Fruit fly (Drosophila melanogaster) whole organism, embryonic: ENCODE measurements around the gene CG31809.

Experiments used
- Bdp1 ChIP-seq: fragments of 200-800 bp; sonication (Bioruptor generic); optimal IDR thresholded peaks from 3 replicates; lab custom pipeline; 2016; ENCODE audit warnings: missing biosample characterization, missing genetic modification characterization
- CG10274 ChIP-seq: fragments of 200-800 bp; sonication (Bioruptor generic); optimal IDR thresholded peaks from 3 replicates; lab custom pipeline; 2017; ENCODE audit warnings: missing biosample characterization, mild to moderate bottlenecking, missing genetic modification characterization
- CG10462 ChIP-seq: fragments of 200-800 bp; sonication (Bioruptor generic); optimal IDR thresholded peaks from 2 replicates; lab custom pipeline; 2016; ENCODE audit warnings: missing biosample characterization, missing genetic modification characterization
- CG12155 ChIP-seq: fragments of 200-800 bp; sonication (Bioruptor generic); optimal IDR thresholded peaks from 3 replicates; lab custom pipeline; 2016; ENCODE audit warnings: missing biosample characterization, missing genetic modification characterization
- CG12219 ChIP-seq: fragments of 200-800 bp; sonication (Bioruptor generic); optimal IDR thresholded peaks from 3 replicates; lab custom pipeline; 2018; ENCODE audit warnings: missing biosample characterization, mild to moderate bottlenecking, missing genetic modification characterization
- CG13775 ChIP-seq: fragments of 200-800 bp; sonication (Bioruptor generic); optimal IDR thresholded peaks from 3 replicates; lab custom pipeline; 2017; ENCODE audit warnings: missing biosample characterization, mild to moderate bottlenecking, missing genetic modification characterization
- CG16813 ChIP-seq: fragments of 200-800 bp; sonication (Bioruptor generic); IDR thresholded peaks from 3 replicates; pipeline ENCODE4 v1.3.6; 2022; ENCODE audit warnings: missing biosample characterization, missing genetic modification characterization; ENCODE audit not compliant: partially characterized antibody
- CG2199 ChIP-seq: fragments of 200-800 bp; sonication (Bioruptor generic); IDR thresholded peaks from 3 replicates; pipeline ENCODE4 v1.3.6; 2022; ENCODE audit warnings: missing biosample characterization, missing genetic modification characterization
- CG31441 ChIP-seq: fragments of 200-800 bp; sonication (Bioruptor generic); IDR thresholded peaks from 2 replicates; pipeline ENCODE4 v1.3.6; 2022; ENCODE audit warnings: missing biosample characterization, missing genetic modification characterization
- CG3163 ChIP-seq: fragments of 200-800 bp; sonication (Bioruptor generic); optimal IDR thresholded peaks from 3 replicates; lab custom pipeline; 2016; ENCODE audit warnings: missing biosample characterization, missing genetic modification characterization
- CG33557 ChIP-seq: fragments of 200-800 bp; sonication (Bioruptor generic); optimal IDR thresholded peaks from 2 replicates; lab custom pipeline; 2019; ENCODE audit warnings: missing biosample characterization, mild to moderate bottlenecking, missing genetic modification characterization, moderate library complexity
- CG34224 ChIP-seq: fragments of 200-800 bp; sonication (Bioruptor generic); IDR thresholded peaks from 3 replicates; pipeline ENCODE4 v1.3.6; 2022; ENCODE audit warnings: missing biosample characterization, missing genetic modification characterization; ENCODE audit not compliant: partially characterized antibody
- CG42726 ChIP-seq: fragments of 200-800 bp; sonication (Bioruptor generic); IDR thresholded peaks from 2 replicates; pipeline ENCODE4 v1.3.6; 2022; ENCODE audit warnings: missing biosample characterization, missing genetic modification characterization; ENCODE audit not compliant: partially characterized antibody
- CG4617 ChIP-seq: fragments of 200-800 bp; sonication (Bioruptor generic); optimal IDR thresholded peaks from 3 replicates; lab custom pipeline; 2016; ENCODE audit warnings: missing biosample characterization, missing genetic modification characterization, borderline replicate concordance
- CG7786 ChIP-seq: fragments of 200-800 bp; sonication (Bioruptor generic); optimal IDR thresholded peaks from 2 replicates; lab custom pipeline; 2016; ENCODE audit warnings: missing biosample characterization, missing genetic modification characterization
- CG7839 ChIP-seq: fragments of 200-800 bp; sonication (Bioruptor generic); optimal IDR thresholded peaks from 3 replicates; lab custom pipeline; 2018; ENCODE audit warnings: missing biosample characterization, mild to moderate bottlenecking, missing genetic modification characterization, moderate library complexity
- CG9215 ChIP-seq: fragments of 200-800 bp; sonication (Bioruptor generic); IDR thresholded peaks from 2 replicates; pipeline ENCODE4 v1.3.6; 2022; ENCODE audit warnings: missing biosample characterization, missing genetic modification characterization
- CG9727 ChIP-seq: fragments of 200-800 bp; sonication (Bioruptor generic); optimal IDR thresholded peaks from 3 replicates; lab custom pipeline; 2017; ENCODE audit warnings: missing biosample characterization, mild to moderate bottlenecking, missing genetic modification characterization
- CkIIα-i1 ChIP-seq: fragments of 200-800 bp; sonication (Bioruptor generic); IDR thresholded peaks from 2 replicates; pipeline ENCODE4 v1.3.6; 2022; ENCODE audit warnings: missing biosample characterization, missing genetic modification characterization
- CoRest ChIP-seq: fragments of 200-800 bp; sonication (Bioruptor generic); optimal IDR thresholded peaks from 3 replicates; lab custom pipeline; 2018; ENCODE audit warnings: missing biosample characterization, mild to moderate bottlenecking, missing genetic modification characterization, moderate library complexity
- Dip2 ChIP-seq: fragments of 200-800 bp; sonication (Bioruptor generic); IDR thresholded peaks from 2 replicates; pipeline ENCODE4 v1.3.6; 2022; ENCODE audit warnings: missing biosample characterization, missing genetic modification characterization
- Doc3 ChIP-seq: fragments of 200-800 bp; sonication (Bioruptor generic); IDR thresholded peaks from 3 replicates; pipeline ENCODE4 v1.3.6; 2022; ENCODE audit warnings: missing biosample characterization, missing genetic modification characterization; ENCODE audit not compliant: partially characterized antibody
- Dp ChIP-seq: fragments of 200-800 bp; sonication (Bioruptor generic); optimal IDR thresholded peaks from 2 replicates; lab custom pipeline; 2018; ENCODE audit warnings: missing biosample characterization, mild to moderate bottlenecking, missing genetic modification characterization, moderate library complexity
- Ets65A ChIP-seq: fragments of 200-800 bp; sonication (Bioruptor generic); peaks from one replicate; lab custom pipeline; 2016; ENCODE audit warnings: missing biosample characterization, missing genetic modification characterization
- GATAe ChIP-seq: fragments of 200-800 bp; sonication (Bioruptor generic); conservative IDR thresholded peaks from 2 replicates; pipeline ENCODE4 v1.3.6; 2022; ENCODE audit warnings: missing biosample characterization, missing genetic modification characterization
- HLH4C ChIP-seq: fragments of 200-800 bp; sonication (Bioruptor generic); IDR thresholded peaks from 3 replicates; pipeline ENCODE4 v1.3.6; 2022; ENCODE audit warnings: missing biosample characterization, missing genetic modification characterization; ENCODE audit not compliant: partially characterized antibody
- Hsf ChIP-seq: fragments of 200-800 bp; sonication (Bioruptor generic); optimal IDR thresholded peaks from 3 replicates; lab custom pipeline; 2016; ENCODE audit warnings: missing biosample characterization, missing genetic modification characterization
- MBD-R2 ChIP-seq: fragments of 200-800 bp; sonication (Bioruptor generic); IDR thresholded peaks from 2 replicates; pipeline ENCODE4 v1.3.6; 2022; ENCODE audit warnings: missing biosample characterization, missing genetic modification characterization
- Med ChIP-seq: fragments of 200-800 bp; sonication (Bioruptor generic); peaks from one replicate; lab custom pipeline; 2016; ENCODE audit warnings: missing biosample characterization, missing genetic modification characterization, mild to moderate bottlenecking, inconsistent platforms, moderate library complexity
- Six4 ChIP-seq: fragments of 200-800 bp; sonication (Bioruptor generic); optimal IDR thresholded peaks from 2 replicates; lab custom pipeline; 2016; ENCODE audit warnings: missing biosample characterization, missing genetic modification characterization
- cad ChIP-seq: fragments of >200 bp; optimal IDR thresholded peaks from 2 replicates; lab custom pipeline; 2017; ENCODE audit warnings: missing biosample characterization, missing genetic modification characterization
- chn ChIP-seq: fragments of 200-800 bp; sonication (Bioruptor generic); optimal IDR thresholded peaks from 2 replicates; lab custom pipeline; 2016; ENCODE audit warnings: missing biosample characterization, missing genetic modification characterization
- cwo ChIP-seq: fragments of 200-800 bp; sonication (Bioruptor generic); optimal IDR thresholded peaks from 3 replicates; lab custom pipeline; 2017; ENCODE audit warnings: missing biosample characterization, missing genetic modification characterization, mild to moderate bottlenecking, moderate library complexity, missing genetic modification reagents
- dm ChIP-seq: fragments of 200-800 bp; sonication (Bioruptor generic); optimal IDR thresholded peaks from 3 replicates; lab custom pipeline; 2016; ENCODE audit warnings: missing biosample characterization, missing genetic modification characterization
- en ChIP-seq: fragments of 200-800 bp; sonication (Bioruptor generic); optimal IDR thresholded peaks from 2 replicates; lab custom pipeline; 2016; ENCODE audit warnings: missing biosample characterization, missing genetic modification characterization
- esg ChIP-seq: fragments of 200-800 bp; sonication (Bioruptor generic); conservative IDR thresholded peaks from 2 replicates; pipeline ENCODE4 v1.3.6; 2022; ENCODE audit warnings: missing biosample characterization, missing genetic modification characterization
- fd64A ChIP-seq: fragments of 200-800 bp; sonication (Bioruptor generic); optimal IDR thresholded peaks from 3 replicates; lab custom pipeline; 2018; ENCODE audit warnings: missing biosample characterization, mild to moderate bottlenecking, missing genetic modification characterization
- ind ChIP-seq: fragments of 200-800 bp; sonication (Bioruptor generic); optimal IDR thresholded peaks from 3 replicates; lab custom pipeline; 2016; ENCODE audit warnings: missing biosample characterization, missing genetic modification characterization
- ken ChIP-seq: fragments of 200-800 bp; sonication (Bioruptor generic); IDR thresholded peaks from 3 replicates; pipeline ENCODE4 v1.3.6; 2022; ENCODE audit warnings: missing biosample characterization, missing genetic modification characterization
- klu ChIP-seq: fragments of 200-800 bp; sonication (Bioruptor generic); IDR thresholded peaks from 2 replicates; pipeline ENCODE4 v1.3.6; 2022; ENCODE audit warnings: missing biosample characterization, missing genetic modification characterization
- nmo ChIP-seq: fragments of 200-800 bp; sonication (Bioruptor generic); optimal IDR thresholded peaks from 2 replicates; lab custom pipeline; 2018; ENCODE audit warnings: missing biosample characterization, mild to moderate bottlenecking, missing genetic modification characterization, moderate library complexity
- org-1 ChIP-seq: fragments of 200-800 bp; sonication (Bioruptor generic); optimal IDR thresholded peaks from 2 replicates; lab custom pipeline; 2017; ENCODE audit warnings: missing biosample characterization, missing genetic modification characterization
- pita ChIP-seq: fragments of 200-800 bp; sonication (Bioruptor generic); optimal IDR thresholded peaks from 2 replicates; lab custom pipeline; 2017; ENCODE audit warnings: missing biosample characterization, mild to moderate bottlenecking, missing genetic modification characterization
- schlank ChIP-seq: fragments of 200-800 bp; sonication (Bioruptor generic); optimal IDR thresholded peaks from 2 replicates; lab custom pipeline; 2018; ENCODE audit warnings: missing biosample characterization, mild to moderate bottlenecking, missing genetic modification characterization
- sens ChIP-seq: fragments of 200-800 bp; sonication (Bioruptor generic); peaks from one replicate; lab custom pipeline; 2016; ENCODE audit warnings: missing biosample characterization, missing genetic modification characterization
- sim ChIP-seq: fragments of 200-800 bp; sonication (Bioruptor generic); IDR thresholded peaks from 2 replicates; pipeline ENCODE4 v1.3.6; 2022; ENCODE audit warnings: missing biosample characterization, missing genetic modification characterization
- sisA ChIP-seq: fragments of 200-800 bp; sonication (Bioruptor generic); IDR thresholded peaks from 2 replicates; pipeline ENCODE4 v1.3.6; 2022; ENCODE audit warnings: missing biosample characterization, missing genetic modification characterization
- stc ChIP-seq: fragments of 200-800 bp; sonication (Bioruptor generic); IDR thresholded peaks from 2 replicates; pipeline ENCODE4 v1.3.6; 2022; ENCODE audit warnings: missing biosample characterization, missing genetic modification characterization
- tgo ChIP-seq: fragments of 200-800 bp; sonication (Bioruptor generic); IDR thresholded peaks from 3 replicates; pipeline ENCODE4 v1.3.6; 2022; ENCODE audit warnings: missing biosample characterization, missing genetic modification characterization

Gene CG31809

dm6 chr2L:16887660-16888573 is 29.4 kb upstream of the CG31809 start, which contains the start of the genes osi and tweek (continued):
- TF ChIP-seq cad (no peak), sisA (GFP tag; lab: Robert Waterston, UW) (peak; percentile 54; the same call in 1 of the 2 replicates), CG13775 (GFP tag; lab: Kevin White, UChicago) (peak; percentile 83), CG10274 (GFP tag; lab: Kevin White, UChicago) (no peak), CG4617 (GFP tag; lab: Kevin White, UChicago) (peak; percentile 5), CkIIα-i1 (GFP tag; lab: Robert Waterston, UW) (no peak), esg (GFP tag; lab: Robert Waterston, UW) (peak; percentile 19; the same call in 1 of the 2 replicates), Bdp1 (GFP tag; lab: Kevin White, UChicago) (peak; percentile 5), sens (peak; percentile 89), fd64A (GFP tag; lab: Kevin White, UChicago) (no peak), Dp (GFP tag; lab: Kevin White, UChicago) (peak; percentile 53), cwo (GFP tag; lab: Kevin White, UChicago) (peak; percentile 64), CG3163 (GFP tag; lab: Kevin White, UChicago) (no peak), CG12219 (no peak), Ets65A (GFP tag; lab: Kevin White, UChicago) (peak; percentile 93), sim (GFP tag; lab: Robert Waterston, UW) (no peak), stc (GFP tag; lab: Robert Waterston, UW) (no peak), HLH4C (GFP tag; lab: Robert Waterston, UW) (peak; percentile 81), en (no peak), schlank (tag; lab: Kevin White, UChicago) (no peak), Six4 (GFP tag; lab: Kevin White, UChicago) (peak; percentile 34), chn (GFP tag; lab: Kevin White, UChicago) (peak; percentile 36), CG9215 (GFP tag; lab: Robert Waterston, UW) (peak; percentile 49), CG10462 (GFP tag; lab: Kevin White, UChicago) (peak; percentile 24), dm (peak; percentile 47), nmo (peak; percentile 77), CG7786 (GFP tag; lab: Kevin White, UChicago) (peak; percentile 29), CG12155 (GFP tag; lab: Kevin White, UChicago) (peak; percentile 76), CG31441 (no peak; the same call in 1 of the 2 replicates), CG2199 (GFP tag; lab: Robert Waterston, UW) (peak; percentile 12; the same call in 1 of the 3 replicates), Doc3 (GFP tag; lab: Robert Waterston, UW) (peak; percentile 89), CG34224 (GFP tag; lab: Robert Waterston, UW) (peak; percentile 75), CG9727 (GFP tag; lab: Kevin White, UChicago) (peak; percentile 78), CG42726 (peak; percentile 95), CG16813 (peak; percentile 88), tgo (GFP tag; lab: Robert Waterston, UW) (peak; percentile 46; the same call in 1 of the 3 replicates), org-1 (no peak), ken (GFP tag; lab: Robert Waterston, UW) (0 out of 3 replicates have a peak, but pooled peaks have one; percentile 55), MBD-R2 (GFP tag; lab: Robert Waterston, UW) (peak; percentile 75), CG33557 (peak; percentile 26), Dip2 (GFP tag; lab: Robert Waterston, UW) (no peak), pita (GFP tag; lab: Kevin White, UChicago) (no peak), klu (peak; percentile 44; the same call in 1 of the 2 replicates), CoRest (tag; lab: Kevin White, UChicago) (peak; percentile 81), Hsf (peak; percentile 73), ind (peak; percentile 42), CG7839 (no peak), GATAe (peak; percentile 44; the same call in 1 of the 2 replicates), Med (peak; percentile 82)
